Fruit fly (Drosophila melanogaster): ENCODE data around the gene Rop.

DNA sequence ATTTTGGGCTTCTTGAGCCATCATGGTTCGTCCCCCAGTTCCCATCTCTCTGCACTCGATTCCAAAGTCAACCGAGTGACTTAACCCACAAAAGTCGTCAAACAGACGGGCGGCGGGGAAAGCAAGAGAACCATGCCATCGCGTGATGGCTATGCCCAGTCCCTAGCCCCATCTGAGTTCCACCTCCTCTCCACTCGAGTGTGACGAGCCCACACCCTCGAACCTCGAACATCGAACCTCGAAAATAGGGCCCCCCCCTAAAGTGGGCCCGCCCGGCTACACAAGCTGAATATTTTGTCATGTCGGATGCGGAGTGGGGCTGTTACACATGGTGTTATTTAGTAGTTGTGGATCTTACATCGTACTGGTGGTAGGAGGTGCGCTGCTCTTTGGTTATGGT is 42.2 kb downstream of the Rop start:
- TF ChIP-seq ttk (optimal IDR thresholded peaks at IDR 0.05) (no peak), psq (optimal IDR thresholded peaks at IDR 0.05) (no peak), Sin3A (optimal IDR thresholded peaks at IDR 0.05) (no peak), h (optimal IDR thresholded peaks at IDR 0.05) (no peak)
